Worm (Caenorhabditis elegans): ENCODE results near the gene hrde-1.
A peak's percentile ranks its signal among the peaks of the same experiment; 100 is the strongest.

Gene hrde-1

ce11 chrIII:4195306-4196008 is 19.5 kb upstream of the hrde-1 start (continued):
- TF ChIP-seq pha-4 (tag; optimal IDR thresholded peaks at IDR 0.05) = no peak
- peak; percentile 36; the same call in 1 of the 2 replicates for TF ChIP-seq hmg-1.2 (GFP tag; IDR thresholded peaks at IDR 0.05)
- peak; percentile 56; the same call in 1 of the 2 replicates for TF ChIP-seq madf-3 (GFP tag; IDR thresholded peaks at IDR 0.05)
- peak; percentile 96 for TF ChIP-seq dpff-1 (tag; optimal IDR thresholded peaks at IDR 0.05)
- peak; percentile 57 for TF ChIP-seq lin-40 (tag; optimal IDR thresholded peaks at IDR 0.05)
- TF ChIP-seq nfyb-1 (GFP tag; IDR thresholded peaks at IDR 0.05) = peak; percentile 91
- TF ChIP-seq hmg-20 (GFP tag; IDR thresholded peaks at IDR 0.05) = peak; percentile 81
- no peak for TF ChIP-seq nhr-179 (tag; optimal IDR thresholded peaks at IDR 0.05)
- TF ChIP-seq B0336.3 (GFP tag; IDR thresholded peaks at IDR 0.05) = peak; percentile 95
- peak; percentile 55; the same call in 1 of the 2 replicates for TF ChIP-seq pbrm-1 (GFP tag; IDR thresholded peaks at IDR 0.05)
- peak; percentile 87 for TF ChIP-seq Y56A3A.18 (GFP tag; IDR thresholded peaks at IDR 0.05)
- no peak for TF ChIP-seq T26A5.8 (tag; optimal IDR thresholded peaks at IDR 0.05)
- peak; percentile 42 for TF ChIP-seq ceh-27 (GFP tag; optimal IDR thresholded peaks at IDR 0.05)
- TF ChIP-seq attf-6 (GFP tag; IDR thresholded peaks at IDR 0.05) = 0 out of 2 replicates have a peak, but pooled peaks have one; percentile 9
- TF ChIP-seq C06A6.2 (GFP tag; conservative IDR thresholded peaks at IDR 0.05) = peak; percentile 58; the same call in 1 of the 2 replicates
- TF ChIP-seq bed-2 (GFP tag; IDR thresholded peaks at IDR 0.05) = no peak
- TF ChIP-seq ccch-3 (GFP tag; optimal IDR thresholded peaks at IDR 0.05) = no peak
- TF ChIP-seq cebp-2 (GFP tag; IDR thresholded peaks at IDR 0.05) = no peak
- 0 out of 2 replicates have a peak, but pooled peaks have one; percentile 24 for TF ChIP-seq D2030.7 (GFP tag; IDR thresholded peaks at IDR 0.05)

ce11 chrIII:4194349-4195110 is 18.6 kb upstream of the hrde-1 start:
- TF ChIP-seq D2030.7 (GFP tag; IDR thresholded peaks at IDR 0.05) (no peak), ama-1 (optimal IDR thresholded peaks at IDR 0.05) (no peak), ama-1 (GFP tag; optimal IDR thresholded peaks at IDR 0.05) (peak in 1 of 2 experiments; percentile 66), tlf-1 (GFP tag; optimal IDR thresholded peaks at IDR 0.05) (peak; percentile 13), cebp-2 (GFP tag; IDR thresholded peaks at IDR 0.05) (0 out of 2 replicates have a peak, but pooled peaks have one; percentile 57), hmg-1.2 (GFP tag; IDR thresholded peaks at IDR 0.05) (0 out of 2 replicates have a peak, but pooled peaks have one; percentile 11), nhr-120 (GFP tag; IDR thresholded peaks at IDR 0.05) (no peak)

- peak; percentile 93 for TF ChIP-seq nfyb-1 (GFP tag; IDR thresholded peaks at IDR 0.05)
- 0 out of 2 replicates have a peak, but pooled peaks have one; percentile 38 for TF ChIP-seq Y95B8A.8 (GFP tag; IDR thresholded peaks at IDR 0.05)
- no peak for TF ChIP-seq dpff-1 (tag; optimal IDR thresholded peaks at IDR 0.05)
- TF ChIP-seq F37B4.10 (GFP tag; IDR thresholded peaks at IDR 0.05) = 0 out of 2 replicates have a peak, but pooled peaks have one; percentile 52
- TF ChIP-seq ets-4 (GFP tag; optimal IDR thresholded peaks at IDR 0.05) = peak; percentile 95
- TF ChIP-seq F39B2.1 (GFP tag; IDR thresholded peaks at IDR 0.05) = no peak
- TF ChIP-seq aptf-3 (GFP tag; IDR thresholded peaks at IDR 0.05) = no peak
- TF ChIP-seq nhr-27 (tag; optimal IDR thresholded peaks at IDR 0.05) = no peak
- no peak for TF ChIP-seq snpc-1.3 (tag; optimal IDR thresholded peaks at IDR 0.05; ENCODE audit: insufficient read depth)
- TF ChIP-seq somi-1 (GFP tag; optimal IDR thresholded peaks at IDR 0.05) = peak; percentile 59
- no peak for TF ChIP-seq T26A5.8 (tag; optimal IDR thresholded peaks at IDR 0.05)
- TF ChIP-seq rpc-1 (optimal IDR thresholded peaks at IDR 0.05) = no peak
- no peak for TF ChIP-seq rpc-1 (tag; optimal IDR thresholded peaks at IDR 0.05)
- TF ChIP-seq B0336.3 (GFP tag; IDR thresholded peaks at IDR 0.05) = peak; percentile 80
- no peak for TF ChIP-seq egrh-3 (GFP tag; IDR thresholded peaks at IDR 0.05)
- no peak for TF ChIP-seq fkh-3 (tag; optimal IDR thresholded peaks at IDR 0.05)
- TF ChIP-seq F49E8.2 (tag; optimal IDR thresholded peaks at IDR 0.05; ENCODE audit: insufficient read depth) = no peak
- no peak for TF ChIP-seq B0261.1 (tag; optimal IDR thresholded peaks at IDR 0.05)
- peak; percentile 44 for TF ChIP-seq ztf-26 (tag; optimal IDR thresholded peaks at IDR 0.05)
- no peak; the same call in 1 of the 2 replicates for TF ChIP-seq K11D2.4 (GFP tag; IDR thresholded peaks at IDR 0.05)
- no peak for TF ChIP-seq ztf-25 (GFP tag; IDR thresholded peaks at IDR 0.05)
- peak; percentile 75 for TF ChIP-seq ama-1 (optimal IDR thresholded peaks at IDR 0.05)
- no peak for TF ChIP-seq ama-1 (GFP tag; optimal IDR thresholded peaks at IDR 0.05)
- TF ChIP-seq cebp-2 (GFP tag; IDR thresholded peaks at IDR 0.05) = no peak
- TF ChIP-seq zfh-2 (GFP tag; conservative IDR thresholded peaks at IDR 0.05) = peak; percentile 85
- TF ChIP-seq madf-8 (GFP tag; conservative IDR thresholded peaks at IDR 0.05) = no peak
- no peak for TF ChIP-seq F55B11.4 (tag; optimal IDR thresholded peaks at IDR 0.05; ENCODE audit: borderline replicate concordance, insufficient read depth)
Observed at ce11 chrIII:4193659-4194103, 17.7 kb upstream of the hrde-1 start, which contains the start of gene xbp-1. Gene xbp-1 (plus strand): TSS chrIII:4193809.
